Worm (Caenorhabditis elegans): ENCODE data around the gene pkc-2.

DNA sequence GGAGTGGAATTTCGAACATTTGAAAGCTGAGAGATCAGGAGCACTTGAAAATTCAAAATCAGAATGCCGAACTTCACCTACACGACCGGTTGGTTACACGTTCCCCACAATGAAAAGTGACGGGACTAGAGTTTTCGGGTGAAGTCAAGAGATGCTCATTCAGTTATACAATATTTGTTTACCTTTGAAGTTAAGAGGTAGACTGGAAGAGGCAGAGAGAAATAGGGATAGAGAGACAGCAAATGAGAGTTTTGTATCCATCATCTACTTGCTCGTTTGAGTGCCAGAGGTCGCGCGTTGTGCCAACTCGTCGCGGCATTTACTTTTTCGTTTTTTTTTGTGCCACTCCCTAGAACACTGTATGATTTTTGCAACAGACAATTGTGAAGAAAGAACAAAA is 46.1 kb downstream of the pkc-2 start:
- TF ChIP-seq flt-1 (GFP tag; IDR thresholded peaks at IDR 0.05) (no peak), ref-1 (GFP tag; conservative IDR thresholded peaks at IDR 0.05) (no peak), T22C8.4 (GFP tag; IDR thresholded peaks at IDR 0.05) (no peak), tab-1 (GFP tag; IDR thresholded peaks at IDR 0.05) (no peak), ztf-23 (GFP tag; IDR thresholded peaks at IDR 0.05) (no peak), klf-2 (GFP tag; conservative IDR thresholded peaks at IDR 0.05) (no peak), cog-1 (tag; optimal IDR thresholded peaks at IDR 0.05) (no peak), med-1 (GFP tag; optimal IDR thresholded peaks at IDR 0.05; ENCODE audit: insufficient read depth) (no peak)
